Worm (Caenorhabditis elegans): Measurements from ENCODE around the gene prk-1.

prk-1 gene

ce11 chrIII:6978875-6979274, 11.1 kb upstream of the prk-1 start:
- TF ChIP-seq rnt-1 (tag; optimal IDR thresholded peaks at IDR 0.05) (peak; percentile 39), elt-4 (tag; optimal IDR thresholded peaks at IDR 0.05) (no peak), lim-6 (tag; optimal IDR thresholded peaks at IDR 0.05) (no peak), madf-2 (tag; optimal IDR thresholded peaks at IDR 0.05) (no peak), dmd-4 (tag; optimal IDR thresholded peaks at IDR 0.05; ENCODE audit: borderline replicate concordance) (no peak), unc-42 (tag; optimal IDR thresholded peaks at IDR 0.05) (no peak), ceh-19 (GFP tag; optimal IDR thresholded peaks at IDR 0.05) (no peak), ref-2 (tag; optimal IDR thresholded peaks at IDR 0.05) (peak; percentile 62), Y22D7AL.16 (tag; optimal IDR thresholded peaks at IDR 0.05) (no peak), zip-5 (tag; optimal IDR thresholded peaks at IDR 0.05) (no peak), syd-9 (tag; optimal IDR thresholded peaks at IDR 0.05) (no peak), nfya-1 (tag; optimal IDR thresholded peaks at IDR 0.05) (peak; percentile 60), pax-1 (tag; optimal IDR thresholded peaks at IDR 0.05) (no peak), sox-4 (tag; optimal IDR thresholded peaks at IDR 0.05) (no peak), odd-2 (tag; optimal IDR thresholded peaks at IDR 0.05) (no peak), K02D7.2 (tag; optimal IDR thresholded peaks at IDR 0.05) (no peak), eyg-1 (tag; optimal IDR thresholded peaks at IDR 0.05) (no peak), pros-1 (tag; optimal IDR thresholded peaks at IDR 0.05) (no peak), ceh-2 (tag; optimal IDR thresholded peaks at IDR 0.05) (no peak), T23F11.4 (GFP tag; optimal IDR thresholded peaks at IDR 0.05) (no peak), fax-1 (tag; optimal IDR thresholded peaks at IDR 0.05) (no peak), unc-55 (GFP tag; optimal IDR thresholded peaks at IDR 0.05) (peak; percentile 100), ahr-1 (tag; optimal IDR thresholded peaks at IDR 0.05) (no peak), hlh-30 (tag; optimal IDR thresholded peaks at IDR 0.05; ENCODE audit: insufficient read depth) (peak; percentile 56), ceh-30 (tag; optimal IDR thresholded peaks at IDR 0.05) (no peak), pag-3 (tag; optimal IDR thresholded peaks at IDR 0.05; ENCODE audit: borderline replicate concordance) (no peak), unc-86 (tag; optimal IDR thresholded peaks at IDR 0.05) (no peak), ama-1 (optimal IDR thresholded peaks at IDR 0.05) (no peak), sox-2 (GFP tag; IDR thresholded peaks at IDR 0.05) (no peak), pha-2 (tag; optimal IDR thresholded peaks at IDR 0.05) (no peak), C08G9.2 (tag; optimal IDR thresholded peaks at IDR 0.05) (no peak), tbx-2 (tag; optimal IDR thresholded peaks at IDR 0.05) (peak; percentile 60), ceh-34 (tag; optimal IDR thresholded peaks at IDR 0.05) (peak; percentile 37), tbx-7 (tag; optimal IDR thresholded peaks at IDR 0.05) (no peak), F13H6.1 (tag; optimal IDR thresholded peaks at IDR 0.05) (no peak), hlh-13 (GFP tag; optimal IDR thresholded peaks at IDR 0.05) (no peak), pha-4 (tag; optimal IDR thresholded peaks at IDR 0.05) (no peak), unc-3 (GFP tag; conservative IDR thresholded peaks at IDR 0.05) (no peak), unc-3 (tag; optimal IDR thresholded peaks at IDR 0.05) (no peak), ceh-22 (tag; optimal IDR thresholded peaks at IDR 0.05) (no peak), ttx-3 (tag; optimal IDR thresholded peaks at IDR 0.05) (no peak), dve-1 (tag; optimal IDR thresholded peaks at IDR 0.05) (no peak), C38D4.7 (GFP tag; optimal IDR thresholded peaks at IDR 0.05) (no peak), ceh-6 (GFP tag; optimal IDR thresholded peaks at IDR 0.05) (no peak), pat-9 (tag; optimal IDR thresholded peaks at IDR 0.05) (peak; percentile 10), hlh-8 (tag; optimal IDR thresholded peaks at IDR 0.05) (peak; percentile 94), ceh-24 (tag; optimal IDR thresholded peaks at IDR 0.05) (no peak), ceh-18 (tag; optimal IDR thresholded peaks at IDR 0.05) (peak; percentile 18), ceh-14 (tag; optimal IDR thresholded peaks at IDR 0.05) (no peak), elt-2 (tag; optimal IDR thresholded peaks at IDR 0.05) (no peak), pqm-1 (tag; optimal IDR thresholded peaks at IDR 0.05) (no peak), ceh-31 (tag; optimal IDR thresholded peaks at IDR 0.05) (peak; percentile 65), fkh-6 (tag; optimal IDR thresholded peaks at IDR 0.05) (no peak)

Data from whole organism, late embryonic.